Worm (Caenorhabditis elegans): Measurements from ENCODE around the gene T05C12.9.

Gene T05C12.9

ce11 chrII:8193126-8193525 is at the start of gene T05C12.9:
Gene T05C12.9 (minus strand): TSS chrII:8193226.
- TF ChIP-seq med-1 (GFP tag; optimal IDR thresholded peaks at IDR 0.05; ENCODE audit: insufficient read depth): no peak

ce11 chrII:8238155-8238554 is 45.1 kb upstream of the T05C12.9 start, which contains the start of gene nlp-5:
Gene nlp-5 (plus strand): TSS chrII:8238455.
- TF ChIP-seq flt-1 (GFP tag; IDR thresholded peaks at IDR 0.05): no peak
- TF ChIP-seq ztf-29 (GFP tag; IDR thresholded peaks at IDR 0.05): no peak
- no peak for TF ChIP-seq cog-1 (tag; optimal IDR thresholded peaks at IDR 0.05)
- no peak for TF ChIP-seq ref-1 (GFP tag; conservative IDR thresholded peaks at IDR 0.05)
- TF ChIP-seq tab-1 (GFP tag; IDR thresholded peaks at IDR 0.05): no peak
- no peak for TF ChIP-seq T22C8.4 (GFP tag; IDR thresholded peaks at IDR 0.05)
- no peak for TF ChIP-seq klf-2 (GFP tag; conservative IDR thresholded peaks at IDR 0.05)
- TF ChIP-seq med-1 (GFP tag; optimal IDR thresholded peaks at IDR 0.05; ENCODE audit: insufficient read depth): no peak
- no peak for TF ChIP-seq ztf-23 (GFP tag; IDR thresholded peaks at IDR 0.05)

- no peak for TF ChIP-seq T22C8.4 (GFP tag; IDR thresholded peaks at IDR 0.05)
- no peak for TF ChIP-seq klf-2 (GFP tag; conservative IDR thresholded peaks at IDR 0.05)
- no peak for TF ChIP-seq ztf-29 (GFP tag; IDR thresholded peaks at IDR 0.05)
- TF ChIP-seq tab-1 (GFP tag; IDR thresholded peaks at IDR 0.05): no peak
- TF ChIP-seq ztf-23 (GFP tag; IDR thresholded peaks at IDR 0.05): no peak
- TF ChIP-seq ref-1 (GFP tag; conservative IDR thresholded peaks at IDR 0.05): no peak
- no peak for TF ChIP-seq cog-1 (tag; optimal IDR thresholded peaks at IDR 0.05)
- no peak for TF ChIP-seq med-1 (GFP tag; optimal IDR thresholded peaks at IDR 0.05; ENCODE audit: insufficient read depth)
- TF ChIP-seq flt-1 (GFP tag; IDR thresholded peaks at IDR 0.05): no peak
Observed at ce11 chrII:8232489-8232888, 39.5 kb upstream of the T05C12.9 start, which contains the start of gene M110.7. Gene M110.7 (plus strand): TSS chrII:8232789.

ce11 chrII:8230976-8231375 is 38.0 kb upstream of the T05C12.9 start, which contains the start of gene M110.9:
Gene M110.9 (plus strand): TSS chrII:8231276.
- no peak for TF ChIP-seq flt-1 (GFP tag; IDR thresholded peaks at IDR 0.05)
- no peak for TF ChIP-seq cog-1 (tag; optimal IDR thresholded peaks at IDR 0.05)

ce11 chrII:8226475-8226874 is 33.4 kb upstream of the T05C12.9 start:
- TF ChIP-seq med-1 (GFP tag; optimal IDR thresholded peaks at IDR 0.05; ENCODE audit: insufficient read depth): no peak
- TF ChIP-seq cog-1 (tag; optimal IDR thresholded peaks at IDR 0.05): no peak
- TF ChIP-seq T22C8.4 (GFP tag; IDR thresholded peaks at IDR 0.05): no peak
- no peak for TF ChIP-seq ref-1 (GFP tag; conservative IDR thresholded peaks at IDR 0.05)
- no peak for TF ChIP-seq ztf-29 (GFP tag; IDR thresholded peaks at IDR 0.05)
- TF ChIP-seq klf-2 (GFP tag; conservative IDR thresholded peaks at IDR 0.05): no peak

ce11 chrII:8225914-8226313 is 32.9 kb upstream of the T05C12.9 start:
- no peak for TF ChIP-seq tab-1 (GFP tag; IDR thresholded peaks at IDR 0.05)
- TF ChIP-seq ztf-29 (GFP tag; IDR thresholded peaks at IDR 0.05): no peak
- TF ChIP-seq cog-1 (tag; optimal IDR thresholded peaks at IDR 0.05): no peak
- no peak for TF ChIP-seq ztf-23 (GFP tag; IDR thresholded peaks at IDR 0.05)
- TF ChIP-seq T22C8.4 (GFP tag; IDR thresholded peaks at IDR 0.05): no peak
- no peak for TF ChIP-seq flt-1 (GFP tag; IDR thresholded peaks at IDR 0.05)
- no peak for TF ChIP-seq klf-2 (GFP tag; conservative IDR thresholded peaks at IDR 0.05)
- TF ChIP-seq med-1 (GFP tag; optimal IDR thresholded peaks at IDR 0.05; ENCODE audit: insufficient read depth): no peak
- TF ChIP-seq ref-1 (GFP tag; conservative IDR thresholded peaks at IDR 0.05): no peak

- TF ChIP-seq T22C8.4 (GFP tag; IDR thresholded peaks at IDR 0.05): no peak
- TF ChIP-seq flt-1 (GFP tag; IDR thresholded peaks at IDR 0.05): no peak
- TF ChIP-seq med-1 (GFP tag; optimal IDR thresholded peaks at IDR 0.05; ENCODE audit: insufficient read depth): no peak
- no peak for TF ChIP-seq ref-1 (GFP tag; conservative IDR thresholded peaks at IDR 0.05)
- TF ChIP-seq tab-1 (GFP tag; IDR thresholded peaks at IDR 0.05): no peak
- TF ChIP-seq cog-1 (tag; optimal IDR thresholded peaks at IDR 0.05): no peak
- no peak for TF ChIP-seq ztf-29 (GFP tag; IDR thresholded peaks at IDR 0.05)
- TF ChIP-seq ztf-23 (GFP tag; IDR thresholded peaks at IDR 0.05): no peak
- no peak for TF ChIP-seq klf-2 (GFP tag; conservative IDR thresholded peaks at IDR 0.05)
Observed at ce11 chrII:8225347-8225746, 32.3 kb upstream of the T05C12.9 start.

- TF ChIP-seq cog-1 (tag; optimal IDR thresholded peaks at IDR 0.05) (no peak), med-1 (GFP tag; optimal IDR thresholded peaks at IDR 0.05; ENCODE audit: insufficient read depth) (no peak), ref-1 (GFP tag; conservative IDR thresholded peaks at IDR 0.05) (no peak), T22C8.4 (GFP tag; IDR thresholded peaks at IDR 0.05) (no peak)
Observed at ce11 chrII:8224623-8225022, 31.6 kb upstream of the T05C12.9 start.

ce11 chrII:8223945-8224344 is 30.9 kb upstream of the T05C12.9 start:
- TF ChIP-seq ztf-23 (GFP tag; IDR thresholded peaks at IDR 0.05) (no peak), cog-1 (tag; optimal IDR thresholded peaks at IDR 0.05) (no peak), tab-1 (GFP tag; IDR thresholded peaks at IDR 0.05) (no peak), T22C8.4 (GFP tag; IDR thresholded peaks at IDR 0.05) (no peak), klf-2 (GFP tag; conservative IDR thresholded peaks at IDR 0.05) (no peak), med-1 (GFP tag; optimal IDR thresholded peaks at IDR 0.05; ENCODE audit: insufficient read depth) (no peak), flt-1 (GFP tag; IDR thresholded peaks at IDR 0.05) (no peak), ref-1 (GFP tag; conservative IDR thresholded peaks at IDR 0.05) (no peak), ztf-29 (GFP tag; IDR thresholded peaks at IDR 0.05) (no peak)

- TF ChIP-seq ztf-23 (GFP tag; IDR thresholded peaks at IDR 0.05) (no peak), med-1 (GFP tag; optimal IDR thresholded peaks at IDR 0.05; ENCODE audit: insufficient read depth) (no peak), ref-1 (GFP tag; conservative IDR thresholded peaks at IDR 0.05) (no peak), klf-2 (GFP tag; conservative IDR thresholded peaks at IDR 0.05) (no peak), cog-1 (tag; optimal IDR thresholded peaks at IDR 0.05) (no peak), ztf-29 (GFP tag; IDR thresholded peaks at IDR 0.05) (no peak), flt-1 (GFP tag; IDR thresholded peaks at IDR 0.05) (no peak), tab-1 (GFP tag; IDR thresholded peaks at IDR 0.05) (no peak), T22C8.4 (GFP tag; IDR thresholded peaks at IDR 0.05) (no peak)
Observed at ce11 chrII:8223422-8223821, 30.4 kb upstream of the T05C12.9 start.

Data from whole organism, midembryonic.